Worm (Caenorhabditis elegans) whole organism, young adult: ENCODE data around the gene F37B12.1.

Source experiments
- B0019.2 ChIP-seq: fragments of 200-800 bp; sonication (Bioruptor generic); conservative IDR thresholded peaks from 2 replicates; pipeline ENCODE4 v1.3.6; 2022; ENCODE audit warnings: missing genetic modification reagents, missing genetic modification characterization, missing compliant biosample characterization
- B0035.1 ChIP-seq: sonication (generic microtip); optimal IDR thresholded peaks from 2 replicates; lab custom pipeline; 2016; ENCODE audit warnings: missing genetic modification characterization, mild to moderate bottlenecking, missing compliant biosample characterization, missing genotype, missing genetic modification reagents
- C17E4.6 ChIP-seq: fragments of 200-800 bp; sonication (Bioruptor generic); IDR thresholded peaks from 2 replicates; pipeline ENCODE4 v1.3.6; 2022; ENCODE audit warnings: missing genetic modification reagents, missing genetic modification characterization, missing compliant biosample characterization
- F10E7.11 ChIP-seq: sonication (generic microtip); optimal IDR thresholded peaks from 2 replicates; lab custom pipeline; 2017; ENCODE audit warnings: mild to moderate bottlenecking, missing genetic modification characterization, moderate library complexity, missing compliant biosample characterization
- F33H1.4 ChIP-seq: fragments of 200-800 bp; sonication (Bioruptor generic); IDR thresholded peaks from 2 replicates; pipeline ENCODE4 v1.3.6; 2022; ENCODE audit warnings: missing genetic modification reagents, missing genetic modification characterization, missing compliant biosample characterization
- F37B4.10 ChIP-seq: fragments of 200-800 bp; sonication (Bioruptor generic); IDR thresholded peaks from 2 replicates; pipeline ENCODE4 v1.3.6; 2022; ENCODE audit warnings: missing genetic modification characterization, missing compliant biosample characterization
- F52B5.7 ChIP-seq: sonication (generic microtip); optimal IDR thresholded peaks from 2 replicates; lab custom pipeline; 2016; ENCODE audit warnings: mild to moderate bottlenecking, missing genetic modification characterization, missing compliant biosample characterization
- K11D2.4 ChIP-seq: fragments of 200-800 bp; sonication (Bioruptor generic); IDR thresholded peaks from 2 replicates; pipeline ENCODE4 v1.3.6; 2022; ENCODE audit warnings: missing genetic modification reagents, missing genetic modification characterization, missing compliant biosample characterization
- T07F8.4 ChIP-seq: sonication (generic microtip); optimal IDR thresholded peaks from 2 replicates; lab custom pipeline; 2016; ENCODE audit warnings: mild to moderate bottlenecking, missing genetic modification characterization, moderate library complexity, missing compliant biosample characterization
- Y95B8A.8 ChIP-seq: fragments of 200-800 bp; sonication (Bioruptor generic); IDR thresholded peaks from 2 replicates; pipeline ENCODE4 v1.3.6; 2022; ENCODE audit warnings: missing genetic modification reagents, missing genetic modification characterization, missing compliant biosample characterization
- akir-1 ChIP-seq: fragments of 200-800 bp; sonication (Bioruptor generic); optimal IDR thresholded peaks from 2 replicates; lab custom pipeline; 2018; ENCODE audit warnings: mild to moderate bottlenecking, missing genetic modification characterization, moderate library complexity, missing compliant biosample characterization
- aptf-2 ChIP-seq: fragments of 200-800 bp; sonication (Bioruptor generic); conservative IDR thresholded peaks from 2 replicates; pipeline ENCODE4 v1.3.6; 2022; ENCODE audit warnings: missing genetic modification reagents, missing genetic modification characterization, missing compliant biosample characterization
- atf-7 ChIP-seq: sonication (generic microtip); optimal IDR thresholded peaks from 2 replicates; lab custom pipeline; 2017; ENCODE audit warnings: mild to moderate bottlenecking, missing genetic modification characterization, missing compliant biosample characterization
- attf-6 ChIP-seq: fragments of 200-800 bp; sonication (Bioruptor generic); IDR thresholded peaks from 2 replicates; pipeline ENCODE4 v1.3.6; 2022; ENCODE audit warnings: missing genetic modification reagents, missing genetic modification characterization, missing compliant biosample characterization
- ccch-3 ChIP-seq: fragments of 200-800 bp; sonication (Bioruptor generic); optimal IDR thresholded peaks from 2 replicates; lab custom pipeline; 2018; ENCODE audit warnings: mild to moderate bottlenecking, missing genetic modification characterization, missing compliant biosample characterization
- cebp-1 ChIP-seq, 2 experiments: fragments of 200-800 bp in 1 of 2; sonication (Bioruptor generic) in 1 of 2; sonication (generic microtip) in 1 of 2; IDR thresholded peaks in 1 of 2; optimal IDR thresholded peaks in 1 of 2; 2 replicates each; pipeline versions ENCODE4 v1.3.6 to Lab custom; 2017 to 2022; ENCODE audit warnings: missing compliant biosample characterization in 2 of 2, missing genetic modification characterization in 2 of 2, mild to moderate bottlenecking in 1 of 2, missing genetic modification reagents in 1 of 2, moderate library complexity in 1 of 2
- ceh-40 ChIP-seq: fragments of 200-800 bp; sonication (Bioruptor generic); IDR thresholded peaks from 2 replicates; pipeline ENCODE4 v1.3.6; 2022; ENCODE audit warnings: missing genetic modification characterization, missing compliant biosample characterization
- chd-7 ChIP-seq: sonication (generic microtip); optimal IDR thresholded peaks from 2 replicates; lab custom pipeline; 2016; ENCODE audit warnings: mild to moderate bottlenecking, missing genetic modification characterization, moderate library complexity, missing compliant biosample characterization
- efl-1 ChIP-seq: fragments of 150-350 bp; optimal IDR thresholded peaks from 2 replicates; lab custom pipeline; 2014; ENCODE audit warnings: missing biosample characterization, missing genetic modification reagents, missing genetic modification characterization
- egl-44 ChIP-seq: fragments of 200-800 bp; sonication (Bioruptor generic); IDR thresholded peaks from 2 replicates; pipeline ENCODE4 v1.3.6; 2022; ENCODE audit warnings: missing genetic modification reagents, missing genetic modification characterization, missing compliant biosample characterization
- egrh-3 ChIP-seq: fragments of 200-800 bp; sonication (Bioruptor generic); IDR thresholded peaks from 2 replicates; pipeline ENCODE4 v1.3.6; 2022; ENCODE audit warnings: missing genetic modification reagents, missing genetic modification characterization, missing compliant biosample characterization
- ets-4 ChIP-seq: fragments of 200-800 bp; sonication (Bioruptor generic); optimal IDR thresholded peaks from 2 replicates; lab custom pipeline; 2018; ENCODE audit warnings: mild to moderate bottlenecking, missing genetic modification characterization, missing compliant biosample characterization
- fkh-3 ChIP-seq: sonication (generic microtip); optimal IDR thresholded peaks from 2 replicates; lab custom pipeline; 2016; ENCODE audit warnings: mild to moderate bottlenecking, missing genetic modification characterization, missing compliant biosample characterization
- hlh-26 ChIP-seq: fragments of 200-800 bp; sonication (Bioruptor generic); conservative IDR thresholded peaks from 2 replicates; pipeline ENCODE4 v1.3.6; 2022; ENCODE audit warnings: missing genetic modification reagents, missing genetic modification characterization, missing compliant biosample characterization
- hrde-1 ChIP-seq: sonication (generic microtip); optimal IDR thresholded peaks from 2 replicates; lab custom pipeline; 2016; ENCODE audit warnings: missing genetic modification characterization, mild to moderate bottlenecking, missing compliant biosample characterization, moderate library complexity, missing genotype, missing genetic modification reagents, borderline replicate concordance
- hsf-1 ChIP-seq: fragments of 200-800 bp; sonication (Bioruptor generic); IDR thresholded peaks from 2 replicates; pipeline ENCODE4 v1.3.6; 2022; ENCODE audit warnings: missing genetic modification reagents, missing genetic modification characterization, missing compliant biosample characterization
- let-526 ChIP-seq: fragments of 200-800 bp; sonication (Bioruptor generic); IDR thresholded peaks from 2 replicates; pipeline ENCODE4 v1.3.6; 2022; ENCODE audit warnings: missing genetic modification reagents, missing genetic modification characterization, missing compliant biosample characterization
- lin-35 ChIP-seq, 3 experiments: fragments of 150-350 bp in 2 of 3; sonication (generic microtip) in 1 of 3; optimal IDR thresholded peaks; 2 replicates each; lab custom pipeline; 2014 to 2018; ENCODE audit warnings: missing biosample characterization in 3 of 3, missing genetic modification characterization in 3 of 3, missing genetic modification reagents in 3 of 3
- lin-40 ChIP-seq: sonication (generic microtip); optimal IDR thresholded peaks from 2 replicates; lab custom pipeline; 2016; ENCODE audit warnings: missing genetic modification characterization, mild to moderate bottlenecking, missing compliant biosample characterization, missing genotype, missing genetic modification reagents
- madf-6 ChIP-seq: fragments of 200-800 bp; sonication (Bioruptor generic); IDR thresholded peaks from 2 replicates; pipeline ENCODE4 v1.3.6; 2022; ENCODE audit warnings: missing genetic modification reagents, missing genetic modification characterization, missing compliant biosample characterization
- mes-4 ChIP-seq: sonication (generic microtip); optimal IDR thresholded peaks from 2 replicates; lab custom pipeline; 2016; ENCODE audit warnings: missing genotype, missing genetic modification characterization, missing compliant biosample characterization
- mxl-1 ChIP-seq: sonication (generic microtip); optimal IDR thresholded peaks from 2 replicates; lab custom pipeline; 2016; ENCODE audit warnings: missing genetic modification characterization, missing compliant biosample characterization
- nfya-2 ChIP-seq: fragments of 200-800 bp; sonication (Bioruptor generic); IDR thresholded peaks from 2 replicates; pipeline ENCODE4 v1.3.6; 2022; ENCODE audit warnings: missing genetic modification reagents, missing genetic modification characterization, missing compliant biosample characterization
- pbrm-1 ChIP-seq: fragments of 200-800 bp; sonication (Bioruptor generic); IDR thresholded peaks from 2 replicates; pipeline ENCODE4 v1.3.6; 2022; ENCODE audit warnings: missing genetic modification reagents, missing genetic modification characterization, missing compliant biosample characterization
- repo-1 ChIP-seq: sonication (generic microtip); optimal IDR thresholded peaks from 2 replicates; lab custom pipeline; 2017; ENCODE audit warnings: mild to moderate bottlenecking, missing genetic modification characterization, missing compliant biosample characterization
- rpc-1 ChIP-seq, 2 experiments: fragments of 150-350 bp in 1 of 2; sonication (generic microtip) in 1 of 2; optimal IDR thresholded peaks; 2 replicates each; lab custom pipeline; 2014 to 2018; ENCODE audit warnings: missing biosample characterization in 1 of 2, missing genetic modification characterization in 1 of 2, missing genetic modification reagents in 1 of 2, missing genotype in 1 of 2
- sea-2 ChIP-seq: fragments of 200-800 bp; sonication (Bioruptor generic); IDR thresholded peaks from 2 replicates; pipeline ENCODE4 v1.3.6; 2022; ENCODE audit warnings: missing genetic modification characterization, missing compliant biosample characterization
- snpc-1.1 ChIP-seq: sonication (generic microtip); optimal IDR thresholded peaks from 2 replicates; lab custom pipeline; 2017; ENCODE audit warnings: missing genetic modification characterization, mild to moderate bottlenecking, missing compliant biosample characterization, antibody characterized with exemption, moderate library complexity, missing genotype, missing genetic modification reagents; ENCODE audit not compliant: insufficient read depth
- snpc-1.3 ChIP-seq: sonication (generic microtip); optimal IDR thresholded peaks from 2 replicates; lab custom pipeline; 2017; ENCODE audit warnings: missing genetic modification characterization, mild to moderate bottlenecking, missing compliant biosample characterization, antibody characterized with exemption, moderate library complexity, missing genotype, missing genetic modification reagents; ENCODE audit not compliant: insufficient read depth
- tbx-9 ChIP-seq: sonication (generic microtip); optimal IDR thresholded peaks from 2 replicates; lab custom pipeline; 2016; ENCODE audit warnings: borderline replicate concordance, missing genetic modification characterization, inconsistent platforms, missing compliant biosample characterization
- unc-130 ChIP-seq: sonication (generic microtip); optimal IDR thresholded peaks from 2 replicates; lab custom pipeline; 2016; ENCODE audit warnings: missing genetic modification reagents, missing genetic modification characterization, missing compliant biosample characterization
- zfh-2 ChIP-seq: fragments of 200-800 bp; sonication (Bioruptor generic); conservative IDR thresholded peaks from 2 replicates; pipeline ENCODE4 v1.3.6; 2022; ENCODE audit warnings: missing genetic modification reagents, missing genetic modification characterization, missing compliant biosample characterization
- ztf-18 ChIP-seq: sonication (generic microtip); optimal IDR thresholded peaks from 2 replicates; lab custom pipeline; 2016; ENCODE audit warnings: missing genotype, mild to moderate bottlenecking, missing genetic modification characterization, missing compliant biosample characterization
- ztf-25 ChIP-seq: fragments of 200-800 bp; sonication (Bioruptor generic); IDR thresholded peaks from 2 replicates; pipeline ENCODE4 v1.3.6; 2022; ENCODE audit warnings: missing genetic modification reagents, missing genetic modification characterization, missing compliant biosample characterization
- ztf-26 ChIP-seq: sonication (generic microtip); optimal IDR thresholded peaks from 2 replicates; lab custom pipeline; 2017; ENCODE audit warnings: missing genetic modification characterization, missing compliant biosample characterization
- ztf-3 ChIP-seq: fragments of 200-800 bp; sonication (Bioruptor generic); optimal IDR thresholded peaks from 2 replicates; lab custom pipeline; 2018; ENCODE audit warnings: mild to moderate bottlenecking, missing genetic modification characterization, missing compliant biosample characterization
- ztf-6 ChIP-seq: fragments of 200-800 bp; sonication (Bioruptor generic); IDR thresholded peaks from 2 replicates; pipeline ENCODE4 v1.3.6; 2022; ENCODE audit warnings: missing genetic modification reagents, missing genetic modification characterization, missing compliant biosample characterization

Gene F37B12.1

DNA sequence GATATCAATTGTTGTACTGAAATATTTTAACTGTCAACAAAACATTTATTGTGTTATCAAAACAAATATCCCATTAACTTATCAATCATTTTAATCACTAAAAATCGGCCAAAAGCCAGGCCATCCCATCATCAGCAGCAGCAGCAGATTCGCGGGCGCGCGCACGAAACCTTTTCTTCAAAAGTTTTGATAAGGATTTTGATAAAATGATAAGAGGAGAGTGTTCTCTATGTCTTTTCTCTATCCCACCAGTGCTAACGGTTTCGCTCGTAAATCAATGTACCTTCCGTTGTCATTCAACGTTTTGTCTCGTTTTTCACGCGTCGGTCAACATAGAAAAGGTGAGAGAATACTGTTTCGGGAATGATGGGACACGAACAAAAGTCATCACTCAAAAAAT lies 972 bp downstream of the F37B12.1 start:
- TF ChIP-seq ceh-40 (GFP tag; lab: Robert Waterston, UW) (no peak), ztf-18 (tag; lab: Kevin White, UChicago) (no peak), akir-1 (no peak), hsf-1 (GFP tag; lab: Robert Waterston, UW) (no peak), chd-7 (tag; lab: Kevin White, UChicago) (no peak), ztf-25 (GFP tag; lab: Robert Waterston, UW) (no peak), B0035.1 (no peak), tbx-9 (tag; lab: Kevin White, UChicago) (no peak), mes-4 (tag; lab: Kevin White, UChicago) (no peak), attf-6 (GFP tag; lab: Robert Waterston, UW) (no peak), ets-4 (no peak), C17E4.6 (no peak), hlh-26 (GFP tag; lab: Robert Waterston, UW) (no peak), rpc-1 (optimal IDR thresholded peaks at IDR 0.05; lab: Kevin White, UChicago) (no peak), rpc-1 (tag; optimal IDR thresholded peaks at IDR 0.05; lab: Kevin White, UChicago) (no peak), efl-1 (GFP tag; lab: Kevin White, UChicago) (no peak), repo-1 (no peak)

DNA sequence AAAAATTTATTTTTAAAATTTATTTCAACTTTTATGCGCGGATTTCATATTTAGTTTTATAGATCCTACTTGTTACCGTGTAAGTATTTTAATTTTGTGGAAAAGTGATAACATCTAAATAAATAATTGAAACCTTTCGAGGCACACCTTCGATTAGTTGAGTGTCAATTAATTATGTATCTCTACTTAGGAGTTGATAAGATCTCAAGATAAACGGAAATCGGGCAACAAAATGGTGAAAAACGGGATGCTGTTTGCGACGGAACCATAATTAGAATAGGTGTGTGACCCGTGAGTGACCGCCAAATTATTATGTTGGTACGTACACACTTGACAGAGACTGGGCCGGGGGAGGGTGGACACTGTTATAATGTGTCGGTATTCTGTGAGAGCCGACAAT lies 2.7 kb downstream of the F37B12.1 start:
- no peak for TF ChIP-seq snpc-1.1 (tag; lab: Kevin White, UChicago)
- TF ChIP-seq T07F8.4 (tag; lab: Kevin White, UChicago), result no peak
- no peak for TF ChIP-seq akir-1
- no peak for TF ChIP-seq ccch-3 (GFP tag; lab: Kevin White, UChicago)
- TF ChIP-seq sea-2, result no peak
- no peak for TF ChIP-seq hrde-1 (tag; lab: Kevin White, UChicago)
- TF ChIP-seq Y95B8A.8 (GFP tag; lab: Robert Waterston, UW), result no peak
- no peak for TF ChIP-seq lin-40 (tag; lab: Kevin White, UChicago)
- no peak for TF ChIP-seq F37B4.10 (GFP tag; lab: Robert Waterston, UW)
- TF ChIP-seq madf-6 (GFP tag; lab: Robert Waterston, UW), result no peak
- no peak for TF ChIP-seq hlh-26 (GFP tag; lab: Robert Waterston, UW)
- no peak for TF ChIP-seq ztf-26 (tag; lab: Kevin White, UChicago)
- no peak for TF ChIP-seq F52B5.7 (tag; lab: Kevin White, UChicago)
- TF ChIP-seq nfya-2, result no peak

DNA sequence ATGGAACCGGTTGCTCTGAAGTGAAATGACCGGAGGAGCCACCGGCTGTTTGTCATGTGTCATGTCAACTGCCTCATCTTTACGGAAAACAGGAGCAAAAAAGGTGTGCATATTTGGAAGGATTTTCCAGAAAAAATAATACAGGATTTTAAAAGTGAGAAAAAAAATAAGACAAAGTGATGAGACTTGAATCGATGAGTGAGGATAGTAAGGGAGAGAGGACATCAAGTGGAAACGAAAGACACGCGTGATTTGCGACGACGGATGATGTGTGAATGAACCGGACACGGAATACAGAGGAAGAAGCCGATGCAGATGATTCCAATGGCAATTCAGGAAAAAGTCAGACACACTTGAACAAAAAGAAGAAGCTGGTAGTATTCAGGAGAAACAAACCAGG lies 4.8 kb downstream of the F37B12.1 start:
- TF ChIP-seq fkh-3 (tag; lab: Kevin White, UChicago) (no peak), cebp-1 (GFP tag; IDR thresholded peaks at IDR 0.05; lab: Robert Waterston, UW) (no peak), cebp-1 (tag; optimal IDR thresholded peaks at IDR 0.05; lab: Kevin White, UChicago) (no peak), chd-7 (tag; lab: Kevin White, UChicago) (no peak), B0019.2 (GFP tag; lab: Robert Waterston, UW) (no peak), mxl-1 (tag; lab: Kevin White, UChicago) (no peak), ztf-3 (GFP tag; lab: Kevin White, UChicago) (no peak), aptf-2 (GFP tag; lab: Robert Waterston, UW) (no peak), K11D2.4 (GFP tag; lab: Robert Waterston, UW) (no peak), egl-44 (GFP tag; lab: Robert Waterston, UW) (no peak), zfh-2 (GFP tag; lab: Robert Waterston, UW) (no peak), F10E7.11 (no peak), ztf-6 (GFP tag; lab: Robert Waterston, UW) (no peak), unc-130 (GFP tag; lab: Kevin White, UChicago) (no peak), lin-35 (GFP tag; optimal IDR thresholded peaks at IDR 0.05; lab: Kevin White, UChicago) (no peak), egrh-3 (GFP tag; lab: Robert Waterston, UW) (no peak), atf-7 (no peak), let-526 (GFP tag; lab: Robert Waterston, UW) (no peak), F33H1.4 (GFP tag; lab: Robert Waterston, UW) (no peak), snpc-1.3 (tag; lab: Kevin White, UChicago) (no peak), pbrm-1 (GFP tag; lab: Robert Waterston, UW) (no peak)
